Fruit fly (Drosophila melanogaster): ENCODE measurements around the gene CG32814.

CG32814 gene

DNA sequence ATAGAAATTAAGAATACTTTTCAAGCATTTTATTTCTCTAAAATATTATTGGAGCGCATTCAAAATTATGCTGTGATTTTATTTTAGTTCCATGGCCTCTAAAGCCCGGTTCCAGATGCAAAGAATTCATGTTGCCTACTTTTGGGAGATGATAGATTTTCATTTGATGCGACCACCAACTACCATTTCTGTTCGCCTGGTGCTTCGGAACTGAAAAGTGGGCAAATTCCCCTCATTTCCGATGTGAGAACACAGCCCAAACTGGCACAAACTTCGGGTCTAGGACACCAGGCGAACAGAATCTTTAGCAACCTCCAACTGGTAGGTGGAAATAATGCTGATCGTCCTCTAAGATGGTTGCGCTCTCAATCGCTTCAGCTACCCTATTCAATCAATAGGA lies 36.6 kb upstream of the CG32814 start (continued):
- TF ChIP-seq CG17802 (tag; optimal IDR thresholded peaks at IDR 0.05) (no peak), dan (GFP tag; IDR thresholded peaks at IDR 0.05) (no peak), CG8290 (GFP tag; optimal IDR thresholded peaks at IDR 0.05) (no peak), CG8290 (tag; optimal IDR thresholded peaks at IDR 0.05) (peak in 1 of 2 experiments; percentile 33), Xbp1 (GFP tag; optimal IDR thresholded peaks at IDR 0.05) (no peak), CG31224 (GFP tag; IDR thresholded peaks at IDR 0.05) (peak; percentile 96), slou (GFP tag; optimal IDR thresholded peaks at IDR 0.05) (no peak)

DNA sequence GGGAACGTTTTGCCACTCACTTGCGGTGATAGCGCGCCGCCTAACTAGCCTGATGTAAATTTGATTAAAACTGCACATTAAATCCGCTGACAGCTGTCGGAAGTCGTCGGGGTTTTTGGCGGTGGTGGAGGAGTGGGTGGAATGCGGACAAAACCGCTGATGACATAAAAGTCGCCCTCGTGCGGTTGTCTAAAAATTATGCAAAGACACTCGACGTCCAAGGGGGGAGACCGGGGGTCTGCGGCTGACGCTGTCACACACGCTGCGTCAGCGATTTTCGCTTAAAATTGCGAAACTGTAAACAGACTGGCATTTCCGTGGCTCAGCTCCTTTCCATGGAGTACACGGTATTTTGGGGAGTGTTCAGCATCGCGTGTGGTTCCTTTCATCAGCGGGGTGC lies 29.8 kb upstream of the CG32814 start:
- TF ChIP-seq CG12769 (tag; optimal IDR thresholded peaks at IDR 0.05) (no peak), CG9215 (GFP tag; IDR thresholded peaks at IDR 0.05) (no peak), bowl (GFP tag; IDR thresholded peaks at IDR 0.05) (no peak), Poxn (GFP tag; IDR thresholded peaks at IDR 0.05) (no peak), fd96Cb (tag; optimal IDR thresholded peaks at IDR 0.05) (no peak), yki (optimal IDR thresholded peaks at IDR 0.05) (no peak), CHES-1-like (GFP tag; optimal IDR thresholded peaks at IDR 0.05) (no peak), CG31388 (GFP tag; optimal IDR thresholded peaks at IDR 0.05) (no peak), luna (GFP tag; optimal IDR thresholded peaks at IDR 0.05) (no peak), sens (GFP tag) (no peak), CG4360 (GFP tag; IDR thresholded peaks at IDR 0.05) (no peak), Bgb (GFP tag; IDR thresholded peaks at IDR 0.05; ENCODE audit: partially characterized antibody) (no peak), Mes4 (GFP tag; optimal IDR thresholded peaks at IDR 0.05) (no peak), CG2120 (GFP tag; optimal IDR thresholded peaks at IDR 0.05) (no peak)

DNA sequence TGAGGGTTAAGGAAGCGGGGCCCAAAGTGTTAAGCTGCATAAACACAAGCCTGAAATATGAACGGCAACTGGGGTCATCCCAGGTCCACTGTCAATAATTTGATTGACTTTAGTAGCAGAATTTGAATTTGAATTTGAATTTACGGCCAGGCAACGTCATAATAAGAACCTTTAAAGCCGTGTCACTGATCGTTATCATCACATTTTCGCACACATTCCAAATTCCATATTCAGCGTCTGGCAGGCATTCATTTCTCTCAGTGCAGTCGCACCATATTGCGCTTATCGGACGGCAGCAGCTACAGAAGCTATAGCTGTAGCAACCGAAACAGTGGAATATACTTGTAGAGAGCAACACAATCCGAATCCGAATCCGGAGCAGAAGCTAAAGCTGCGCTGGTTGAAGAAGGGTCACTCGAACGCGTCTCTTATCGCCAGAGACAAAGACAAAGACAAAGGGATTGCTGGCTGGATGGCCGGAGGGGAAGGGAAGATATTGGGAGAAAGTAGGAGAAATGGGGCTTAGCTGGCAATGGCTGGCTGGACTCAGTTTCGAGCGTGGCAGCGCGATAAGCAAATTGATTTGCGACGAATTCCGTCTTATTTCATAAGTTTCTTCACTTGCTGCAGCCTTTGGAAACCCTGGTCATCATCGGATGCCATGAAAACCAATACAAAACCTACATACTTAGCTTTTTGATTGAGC lies 26.3 kb upstream of the CG32814 start:
- TF ChIP-seq CG30431 (GFP tag; optimal IDR thresholded peaks at IDR 0.05) = peak; percentile 45
- TF ChIP-seq Kr (GFP tag; optimal IDR thresholded peaks at IDR 0.05) = no peak
- TF ChIP-seq HLHmδ (GFP tag; optimal IDR thresholded peaks at IDR 0.05) = no peak
- TF ChIP-seq CG18262 (tag; optimal IDR thresholded peaks at IDR 0.05) = peak; percentile 48
- peak; percentile 31 for TF ChIP-seq CG7556 (GFP tag; optimal IDR thresholded peaks at IDR 0.05)
- no peak for TF ChIP-seq Nf-YB (GFP tag; optimal IDR thresholded peaks at IDR 0.05)
- TF ChIP-seq CG18476 (GFP tag; optimal IDR thresholded peaks at IDR 0.05) = no peak
- TF ChIP-seq Ets65A (GFP tag) = peak; percentile 93
- no peak for TF ChIP-seq trh (GFP tag; optimal IDR thresholded peaks at IDR 0.05)
- peak; percentile 53 for TF ChIP-seq CG2712 (tag; optimal IDR thresholded peaks at IDR 0.05)
- TF ChIP-seq E2f1 (GFP tag; IDR thresholded peaks at IDR 0.05) = no peak
- TF ChIP-seq Dfd (GFP tag; optimal IDR thresholded peaks at IDR 0.05) = no peak
- TF ChIP-seq Hsf (GFP tag; optimal IDR thresholded peaks at IDR 0.05) = peak; percentile 16
- no peak for TF ChIP-seq CG13296 (GFP tag; optimal IDR thresholded peaks at IDR 0.05)
- peak; percentile 55 for TF ChIP-seq fd96Cb (tag; optimal IDR thresholded peaks at IDR 0.05)
- TF ChIP-seq CG9817 (tag; optimal IDR thresholded peaks at IDR 0.05) = peak; percentile 31
- no peak for TF ChIP-seq CG3847 (GFP tag; IDR thresholded peaks at IDR 0.05)
- no peak for TF ChIP-seq HLH4C (GFP tag; IDR thresholded peaks at IDR 0.05; ENCODE audit: partially characterized antibody)
- peak; percentile 56; the same call in 2 of the 3 replicates for TF ChIP-seq ci (GFP tag; IDR thresholded peaks at IDR 0.05)
- peak; percentile 13 for TF ChIP-seq Six4 (GFP tag; optimal IDR thresholded peaks at IDR 0.05)
- TF ChIP-seq CG3163 (GFP tag; optimal IDR thresholded peaks at IDR 0.05) = no peak
- TF ChIP-seq p53 (GFP tag; optimal IDR thresholded peaks at IDR 0.05) = no peak
- TF ChIP-seq exex (tag; optimal IDR thresholded peaks at IDR 0.05) = no peak
- TF ChIP-seq Med (GFP tag) = peak; percentile 88
- TF ChIP-seq CG1602 (GFP tag; optimal IDR thresholded peaks at IDR 0.05) = no peak
- TF ChIP-seq HLH3B (GFP tag; IDR thresholded peaks at IDR 0.05) = peak; percentile 40; the same call in 1 of the 2 replicates
- TF ChIP-seq nerfin-1 (tag; optimal IDR thresholded peaks at IDR 0.05) = peak; percentile 7
- TF ChIP-seq CG15269 (tag; optimal IDR thresholded peaks at IDR 0.05) = peak; percentile 15
- TF ChIP-seq CG12071 (GFP tag; optimal IDR thresholded peaks at IDR 0.05) = peak; percentile 35
- peak; percentile 18 for TF ChIP-seq CG8089 (GFP tag; optimal IDR thresholded peaks at IDR 0.05)

Measured in whole organism, embryonic.